Worm (Caenorhabditis elegans) whole organism, early embryonic: ENCODE results near the gene vars-1.

ENCODE experiments used
- B0310.2 ChIP-seq: sonication (generic microtip); optimal IDR thresholded peaks from 2 replicates; lab custom pipeline; 2016; ENCODE audit warnings: mild to moderate bottlenecking, missing genetic modification characterization, missing compliant biosample characterization
- F13C5.2 ChIP-seq: sonication (generic microtip); optimal IDR thresholded peaks from 2 replicates; lab custom pipeline; 2017; ENCODE audit warnings: mild to moderate bottlenecking, missing genetic modification characterization, inconsistent platforms, missing compliant biosample characterization
- ama-1 ChIP-seq: fragments of 150-350 bp; optimal IDR thresholded peaks from 2 replicates; lab custom pipeline; 2014
- ceh-36 ChIP-seq: sonication (generic microtip); optimal IDR thresholded peaks from 2 replicates; lab custom pipeline; 2016; ENCODE audit warnings: missing genetic modification characterization, inconsistent platforms, missing compliant biosample characterization
- flt-1 ChIP-seq: fragments of 200-800 bp; sonication (Bioruptor generic); IDR thresholded peaks from 2 replicates; pipeline ENCODE4 v1.3.6; 2022; ENCODE audit warnings: missing genetic modification characterization, missing compliant biosample characterization
- sea-1 ChIP-seq: fragments of 200-800 bp; sonication (Bioruptor generic); conservative IDR thresholded peaks from 2 replicates; pipeline ENCODE4 v1.3.6; 2022; ENCODE audit warnings: missing genetic modification characterization, missing compliant biosample characterization
- tbx-11 ChIP-seq: fragments of 200-800 bp; sonication (Bioruptor generic); IDR thresholded peaks from 2 replicates; pipeline ENCODE4 v1.3.6; 2022; ENCODE audit warnings: missing genetic modification characterization, missing compliant biosample characterization
- tra-4 ChIP-seq: sonication (generic microtip); optimal IDR thresholded peaks from 2 replicates; lab custom pipeline; 2017; ENCODE audit warnings: missing genetic modification characterization, missing compliant biosample characterization

DNA sequence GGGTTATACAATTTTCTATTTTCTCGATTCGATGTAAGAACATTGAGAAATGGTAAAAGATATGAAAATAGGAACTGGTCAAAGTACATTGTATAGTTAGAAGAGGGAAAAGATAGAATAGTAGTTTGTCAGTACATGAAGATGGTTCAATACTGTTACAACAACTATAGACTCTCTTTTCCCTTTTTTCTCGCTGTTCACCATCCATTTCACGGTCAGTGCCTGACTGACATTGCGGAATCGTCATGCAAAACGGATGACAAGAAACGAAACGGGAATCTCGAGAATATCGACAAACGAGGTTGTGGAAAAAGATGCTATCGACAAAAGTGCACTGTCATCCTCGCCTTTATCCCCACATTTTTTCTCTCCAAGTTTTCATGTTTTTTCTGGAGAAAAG lies 12.5 kb downstream of the vars-1 start:
- no peak for TF ChIP-seq B0310.2 (tag; lab: Kevin White, UChicago)
- no peak for TF ChIP-seq ama-1 (lab: Kevin White, UChicago)
- no peak for TF ChIP-seq sea-1 (GFP tag; lab: Robert Waterston, UW)
- TF ChIP-seq tbx-11, result no peak
- TF ChIP-seq tra-4, result no peak
- TF ChIP-seq ceh-36 (tag; lab: Kevin White, UChicago), result no peak
- TF ChIP-seq flt-1 (GFP tag; lab: Robert Waterston, UW), result no peak
- TF ChIP-seq F13C5.2, result no peak
